Fruit fly (Drosophila melanogaster) whole organism, embryonic: ENCODE data around the gene CG34244.

Source experiments
- Ada2b ChIP-seq: fragments of 200-800 bp; sonication (Bioruptor generic); IDR thresholded peaks from 2 replicates; pipeline ENCODE4 v1.3.6; 2022; ENCODE audit warnings: missing biosample characterization, missing genetic modification characterization
- CG10274 ChIP-seq: fragments of 200-800 bp; sonication (Bioruptor generic); optimal IDR thresholded peaks from 3 replicates; lab custom pipeline; 2017; ENCODE audit warnings: missing biosample characterization, mild to moderate bottlenecking, missing genetic modification characterization
- CG11085 ChIP-seq: fragments of 200-800 bp; sonication (Bioruptor generic); IDR thresholded peaks from 2 replicates; pipeline ENCODE4 v1.3.6; 2022; ENCODE audit warnings: missing biosample characterization, missing genetic modification characterization
- CG11504 ChIP-seq: fragments of 200-800 bp; sonication (Bioruptor generic); optimal IDR thresholded peaks from 3 replicates; lab custom pipeline; 2019; ENCODE audit warnings: missing biosample characterization, mild to moderate bottlenecking, missing genetic modification characterization, moderate library complexity
- CG12744 ChIP-seq: fragments of 200-800 bp; sonication (Bioruptor generic); optimal IDR thresholded peaks from 2 replicates; lab custom pipeline; 2016; ENCODE audit warnings: missing biosample characterization, missing genetic modification characterization
- CG14014 ChIP-seq: fragments of 200-800 bp; sonication (Bioruptor generic); IDR thresholded peaks from 2 replicates; pipeline ENCODE4 v1.3.6; 2022; ENCODE audit warnings: missing biosample characterization, missing genetic modification characterization
- CG14710 ChIP-seq: fragments of 200-800 bp; sonication (Bioruptor generic); optimal IDR thresholded peaks from 3 replicates; lab custom pipeline; 2019; ENCODE audit warnings: missing biosample characterization, mild to moderate bottlenecking, missing genetic modification characterization, moderate library complexity
- CG15073 ChIP-seq: fragments of 200-800 bp; sonication (Bioruptor generic); optimal IDR thresholded peaks from 2 replicates; lab custom pipeline; 2016; ENCODE audit warnings: missing biosample characterization, missing genetic modification characterization
- CG1529 ChIP-seq: fragments of 200-800 bp; sonication (Bioruptor generic); optimal IDR thresholded peaks from 3 replicates; lab custom pipeline; 2018; ENCODE audit warnings: missing biosample characterization, missing genetic modification characterization
- CG16863 ChIP-seq: fragments of 200-800 bp; sonication (Bioruptor generic); optimal IDR thresholded peaks from 3 replicates; lab custom pipeline; 2016; ENCODE audit warnings: missing biosample characterization, missing genetic modification characterization
- CG17361 ChIP-seq: fragments of 200-800 bp; sonication (Bioruptor generic); IDR thresholded peaks from 3 replicates; pipeline ENCODE4 v1.3.6; 2022; ENCODE audit warnings: missing biosample characterization, missing genetic modification characterization
- CG31224 ChIP-seq: fragments of 200-800 bp; sonication (Bioruptor generic); IDR thresholded peaks from 2 replicates; pipeline ENCODE4 v1.3.6; 2022; ENCODE audit warnings: missing biosample characterization, missing genetic modification characterization
- CG31365 ChIP-seq: fragments of 200-800 bp; sonication (Bioruptor generic); optimal IDR thresholded peaks from 2 replicates; lab custom pipeline; 2018; ENCODE audit warnings: missing biosample characterization, mild to moderate bottlenecking, missing genetic modification characterization
- CG31388 ChIP-seq: fragments of 200-800 bp; sonication (Bioruptor generic); optimal IDR thresholded peaks from 2 replicates; lab custom pipeline; 2016; ENCODE audit warnings: missing biosample characterization, missing genetic modification characterization
- CG31441 ChIP-seq: fragments of 200-800 bp; sonication (Bioruptor generic); IDR thresholded peaks from 2 replicates; pipeline ENCODE4 v1.3.6; 2022; ENCODE audit warnings: missing biosample characterization, missing genetic modification characterization
- CG33213 ChIP-seq: fragments of 200-800 bp; sonication (Bioruptor generic); optimal IDR thresholded peaks from 3 replicates; lab custom pipeline; 2016; ENCODE audit warnings: missing biosample characterization, missing genetic modification characterization
- CG4854 ChIP-seq: fragments of 200-800 bp; sonication (Bioruptor generic); optimal IDR thresholded peaks from 2 replicates; lab custom pipeline; 2016; ENCODE audit warnings: missing biosample characterization, missing genetic modification characterization, inconsistent platforms
- CG5245 ChIP-seq: fragments of 200-800 bp; sonication (Bioruptor generic); optimal IDR thresholded peaks from 3 replicates; lab custom pipeline; 2016; ENCODE audit warnings: missing biosample characterization, missing genetic modification characterization
- CG6272 ChIP-seq: fragments of 200-800 bp; sonication (Bioruptor generic); IDR thresholded peaks from 2 replicates; pipeline ENCODE4 v1.3.6; 2022; ENCODE audit warnings: missing biosample characterization, missing genetic modification characterization
- CG7786 ChIP-seq: fragments of 200-800 bp; sonication (Bioruptor generic); optimal IDR thresholded peaks from 2 replicates; lab custom pipeline; 2016; ENCODE audit warnings: missing biosample characterization, missing genetic modification characterization
- CG8944 ChIP-seq: fragments of 200-800 bp; sonication (Bioruptor generic); optimal IDR thresholded peaks from 3 replicates; lab custom pipeline; 2016; ENCODE audit warnings: missing biosample characterization, missing genetic modification characterization
- CG9437 ChIP-seq: fragments of 200-800 bp; sonication (Bioruptor generic); optimal IDR thresholded peaks from 2 replicates; lab custom pipeline; 2018; ENCODE audit warnings: missing biosample characterization, mild to moderate bottlenecking, missing genetic modification characterization
- Doc3 ChIP-seq: fragments of 200-800 bp; sonication (Bioruptor generic); IDR thresholded peaks from 3 replicates; pipeline ENCODE4 v1.3.6; 2022; ENCODE audit warnings: missing biosample characterization, missing genetic modification characterization; ENCODE audit not compliant: partially characterized antibody
- Dp ChIP-seq: fragments of 200-800 bp; sonication (Bioruptor generic); optimal IDR thresholded peaks from 2 replicates; lab custom pipeline; 2018; ENCODE audit warnings: missing biosample characterization, mild to moderate bottlenecking, missing genetic modification characterization, moderate library complexity
- HHEX ChIP-seq: fragments of 200-800 bp; sonication (Bioruptor generic); optimal IDR thresholded peaks from 3 replicates; lab custom pipeline; 2017; ENCODE audit warnings: missing biosample characterization, mild to moderate bottlenecking, missing genetic modification characterization, missing genetic modification reagents
- HmgD ChIP-seq: fragments of 200-800 bp; sonication (Bioruptor generic); optimal IDR thresholded peaks from 3 replicates; lab custom pipeline; 2016; ENCODE audit warnings: missing biosample characterization, missing genetic modification characterization
- Hmx ChIP-seq: fragments of 200-800 bp; sonication (Bioruptor generic); optimal IDR thresholded peaks from 2 replicates; lab custom pipeline; 2016; ENCODE audit warnings: missing biosample characterization, missing genetic modification characterization
- NC2β ChIP-seq: fragments of 200-800 bp; sonication (Bioruptor generic); optimal IDR thresholded peaks from 2 replicates; lab custom pipeline; 2016; ENCODE audit warnings: missing biosample characterization, missing genetic modification characterization
- Sin3A ChIP-seq: fragments of >200 bp; optimal IDR thresholded peaks from 2 replicates; lab custom pipeline; 2018
- Sry-β ChIP-seq: fragments of 200-800 bp; sonication (Bioruptor generic); optimal IDR thresholded peaks from 2 replicates; lab custom pipeline; 2018; ENCODE audit warnings: missing biosample characterization, mild to moderate bottlenecking, missing genetic modification characterization, moderate library complexity
- Ssrp ChIP-seq: fragments of 200-800 bp; sonication (Bioruptor generic); optimal IDR thresholded peaks from 2 replicates; lab custom pipeline; 2018; ENCODE audit warnings: missing biosample characterization, mild to moderate bottlenecking, missing genetic modification characterization, moderate library complexity
- Stat92E ChIP-seq, 3 experiments: fragments of >200 bp in 2 of 3; fragments of 200-800 bp in 1 of 3; sonication (Bioruptor generic) in 1 of 3; optimal IDR thresholded peaks; 2 replicates each; lab custom pipeline; 2017 to 2019; ENCODE audit warnings: missing biosample characterization in 3 of 3, missing genetic modification characterization in 3 of 3, mild to moderate bottlenecking in 1 of 3, moderate library complexity in 1 of 3
- Trl ChIP-seq, 3 experiments: fragments of >200 bp in 2 of 3; fragments of 200-800 bp in 1 of 3; sonication (Bioruptor generic) in 1 of 3; optimal IDR thresholded peaks; 2 replicates in 1 of 3; 3 replicates in 2 of 3; lab custom pipeline; 2016 to 2017; ENCODE audit warnings: missing biosample characterization in 1 of 3, missing genetic modification characterization in 1 of 3
- YL-1 ChIP-seq: fragments of 200-800 bp; sonication (Bioruptor generic); optimal IDR thresholded peaks from 3 replicates; lab custom pipeline; 2017; ENCODE audit warnings: missing biosample characterization, mild to moderate bottlenecking, missing genetic modification characterization
- aop ChIP-seq: fragments of 200-800 bp; sonication (Bioruptor generic); IDR thresholded peaks from 2 replicates; pipeline ENCODE4 v1.3.6; 2022; ENCODE audit warnings: missing biosample characterization, missing genetic modification characterization
- cwo ChIP-seq: fragments of 200-800 bp; sonication (Bioruptor generic); optimal IDR thresholded peaks from 3 replicates; lab custom pipeline; 2017; ENCODE audit warnings: missing biosample characterization, missing genetic modification characterization, mild to moderate bottlenecking, moderate library complexity, missing genetic modification reagents
- dan ChIP-seq: fragments of 200-800 bp; sonication (Bioruptor generic); IDR thresholded peaks from 2 replicates; pipeline ENCODE4 v1.3.6; 2022; ENCODE audit warnings: missing biosample characterization, missing genetic modification characterization
- fd102C ChIP-seq: fragments of 200-800 bp; sonication (Bioruptor generic); optimal IDR thresholded peaks from 2 replicates; lab custom pipeline; 2018; ENCODE audit warnings: missing biosample characterization, mild to moderate bottlenecking, missing genetic modification characterization, moderate library complexity
- grn ChIP-seq: fragments of 200-800 bp; sonication (Bioruptor generic); optimal IDR thresholded peaks from 3 replicates; lab custom pipeline; 2017; ENCODE audit warnings: missing biosample characterization, missing genetic modification characterization
- kni ChIP-seq: fragments of 200-800 bp; sonication (Bioruptor generic); optimal IDR thresholded peaks from 3 replicates; lab custom pipeline; 2017; ENCODE audit warnings: mild to moderate bottlenecking, missing biosample characterization, missing genetic modification reagents, missing genetic modification characterization
- knrl ChIP-seq: fragments of 200-800 bp; sonication (Bioruptor generic); IDR thresholded peaks from 3 replicates; pipeline ENCODE4 v1.3.6; 2022; ENCODE audit warnings: missing biosample characterization, missing genetic modification characterization; ENCODE audit not compliant: partially characterized antibody
- pfk ChIP-seq: fragments of 200-800 bp; sonication (Bioruptor generic); optimal IDR thresholded peaks from 2 replicates; lab custom pipeline; 2018; ENCODE audit warnings: missing biosample characterization, mild to moderate bottlenecking, missing genetic modification characterization, moderate library complexity
- row ChIP-seq: fragments of 200-800 bp; sonication (Bioruptor generic); IDR thresholded peaks from 3 replicates; pipeline ENCODE4 v1.3.6; 2022; ENCODE audit warnings: missing biosample characterization, missing genetic modification characterization
- shn ChIP-seq: fragments of 200-800 bp; sonication (Bioruptor generic); optimal IDR thresholded peaks from 3 replicates; lab custom pipeline; 2016; ENCODE audit warnings: missing biosample characterization, missing genetic modification characterization
- slp2 ChIP-seq: fragments of 200-800 bp; sonication (Bioruptor generic); optimal IDR thresholded peaks from 2 replicates; lab custom pipeline; 2016; ENCODE audit warnings: missing biosample characterization, missing genetic modification characterization
- sna ChIP-seq: fragments of 200-800 bp; sonication (Bioruptor generic); IDR thresholded peaks from 2 replicates; pipeline ENCODE4 v1.3.6; 2022; ENCODE audit warnings: missing biosample characterization, missing genetic modification characterization; ENCODE audit not compliant: partially characterized antibody
- ssp ChIP-seq: fragments of 200-800 bp; sonication (Bioruptor generic); IDR thresholded peaks from 2 replicates; pipeline ENCODE4 v1.3.6; 2022; ENCODE audit warnings: missing biosample characterization, missing genetic modification characterization
- tin ChIP-seq: fragments of 200-800 bp; sonication (Bioruptor generic); optimal IDR thresholded peaks from 3 replicates; lab custom pipeline; 2016; ENCODE audit warnings: missing biosample characterization, missing genetic modification characterization
- tll ChIP-seq, 2 experiments: fragments of 200-800 bp in 1 of 2; fragments of >200 bp in 1 of 2; sonication (Bioruptor generic) in 1 of 2; optimal IDR thresholded peaks; 2 replicates each; lab custom pipeline; 2017 to 2019; ENCODE audit warnings: missing biosample characterization in 2 of 2, missing genetic modification characterization in 2 of 2, mild to moderate bottlenecking in 1 of 2, moderate library complexity in 1 of 2

Gene CG34244

DNA sequence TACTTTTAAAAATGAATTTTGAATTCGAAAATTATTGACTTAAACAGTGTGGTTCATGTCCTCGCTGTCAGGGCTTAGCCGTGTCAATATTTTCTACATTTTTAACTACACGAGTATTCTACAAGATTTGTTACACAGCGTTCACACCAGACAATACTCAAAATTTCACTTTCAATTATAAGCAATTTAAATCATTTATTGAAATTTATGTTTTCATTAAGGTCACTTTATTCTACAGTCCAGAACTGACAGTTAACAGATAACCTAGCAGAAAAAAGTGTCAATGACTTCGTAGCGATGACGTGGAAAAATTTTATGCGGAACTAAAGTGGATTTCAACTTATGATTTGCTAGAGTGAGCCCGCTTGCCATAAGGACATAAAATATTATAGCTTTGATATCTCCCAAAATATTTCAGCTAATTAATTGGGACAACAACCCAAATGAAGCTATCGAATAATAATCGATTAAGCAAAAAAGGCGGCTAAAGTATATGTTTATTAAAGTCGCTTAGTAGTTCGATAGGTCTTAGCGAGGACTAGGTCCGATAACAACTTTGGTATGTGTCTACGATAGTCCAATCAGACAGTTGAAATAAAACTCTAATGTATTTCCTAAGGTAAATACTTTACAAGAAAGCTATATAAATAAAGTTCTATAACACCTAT lies 45.6 kb downstream of the CG34244 start (continued):
- TF ChIP-seq slp2: no peak
- peak; percentile 73 for TF ChIP-seq HmgD (GFP tag; lab: Kevin White, UChicago)
- peak; percentile 61; the same call in 1 of the 2 replicates for TF ChIP-seq Ada2b (GFP tag; lab: Robert Waterston, UW)
- no peak for TF ChIP-seq CG15073 (GFP tag; lab: Kevin White, UChicago)
- peak; percentile 82 for TF ChIP-seq CG14014
- no peak for TF ChIP-seq fd102C
- peak in 1 of 2 experiments; percentile 9 for TF ChIP-seq tll (GFP tag; optimal IDR thresholded peaks at IDR 0.05; lab: Kevin White, UChicago)
- TF ChIP-seq CG10274 (GFP tag; lab: Kevin White, UChicago): peak; percentile 10
- TF ChIP-seq CG11085 (GFP tag; lab: Robert Waterston, UW): no peak; the same call in 1 of the 2 replicates
- TF ChIP-seq Doc3 (GFP tag; lab: Robert Waterston, UW): no peak
- TF ChIP-seq Stat92E (GFP tag; optimal IDR thresholded peaks at IDR 0.05; lab: Kevin White, UChicago): no peak
- TF ChIP-seq Ssrp (tag; lab: Kevin White, UChicago): peak; percentile 45
- no peak for TF ChIP-seq YL-1 (GFP tag; lab: Kevin White, UChicago)
- TF ChIP-seq CG7786 (GFP tag; lab: Kevin White, UChicago): peak; percentile 17
- TF ChIP-seq Hmx: no peak
- peak; percentile 90 for TF ChIP-seq row
- peak; percentile 33 for TF ChIP-seq CG31365 (tag; lab: Kevin White, UChicago)
- peak; percentile 23; the same call in 1 of the 2 replicates for TF ChIP-seq CG31441 (GFP tag; lab: Robert Waterston, UW)
- TF ChIP-seq CG31388: no peak
- peak; percentile 46 for TF ChIP-seq HHEX (GFP tag; lab: Kevin White, UChicago)
- no peak for TF ChIP-seq Sry-β (GFP tag; lab: Kevin White, UChicago)
- no peak for TF ChIP-seq Sin3A
- TF ChIP-seq CG31224: no peak
- TF ChIP-seq tin (GFP tag; lab: Kevin White, UChicago): peak; percentile 31
- peak; percentile 7 for TF ChIP-seq CG33213 (GFP tag; lab: Kevin White, UChicago)
- TF ChIP-seq sna (GFP tag; lab: Robert Waterston, UW): no peak
- peak; percentile 27; the same call in 2 of the 3 replicates for TF ChIP-seq knrl (GFP tag; lab: Robert Waterston, UW)
- TF ChIP-seq CG8944 (GFP tag; lab: Kevin White, UChicago): no peak
- no peak for TF ChIP-seq dan (GFP tag; lab: Robert Waterston, UW)
- no peak for TF ChIP-seq pfk
- TF ChIP-seq CG1529 (GFP tag; lab: Kevin White, UChicago): peak; percentile 43
- TF ChIP-seq CG9437 (GFP tag; lab: Kevin White, UChicago): no peak
- no peak for TF ChIP-seq grn (GFP tag; lab: Kevin White, UChicago)
- TF ChIP-seq CG12744: no peak
- no peak for TF ChIP-seq Trl (optimal IDR thresholded peaks at IDR 0.05; lab: Kevin White, UChicago)
- no peak for TF ChIP-seq Trl (GFP tag; optimal IDR thresholded peaks at IDR 0.05; lab: Kevin White, UChicago)
- TF ChIP-seq kni: no peak
- TF ChIP-seq CG4854 (GFP tag; lab: Kevin White, UChicago): no peak
- TF ChIP-seq NC2β (GFP tag; lab: Kevin White, UChicago): no peak
- TF ChIP-seq cwo (GFP tag; lab: Kevin White, UChicago): peak; percentile 2
- TF ChIP-seq CG16863: no peak
- TF ChIP-seq CG11504 (tag; lab: Kevin White, UChicago): no peak
- TF ChIP-seq CG14710 (tag; lab: Kevin White, UChicago): peak; percentile 63
- TF ChIP-seq shn: no peak
- peak; percentile 3 for TF ChIP-seq CG5245 (GFP tag; lab: Kevin White, UChicago)
- no peak for TF ChIP-seq aop
- TF ChIP-seq CG6272: no peak; the same call in 1 of the 2 replicates
- TF ChIP-seq CG17361: peak; percentile 74
- peak; percentile 97 for TF ChIP-seq ssp (GFP tag; lab: Robert Waterston, UW)
- TF ChIP-seq Dp (GFP tag; lab: Kevin White, UChicago): peak; percentile 56
